Fruit fly (Drosophila melanogaster): ENCODE measurements around the gene CG33340.

- no peak for TF ChIP-seq CG8478 (optimal IDR thresholded peaks at IDR 0.05)
- TF ChIP-seq CTCF (optimal IDR thresholded peaks at IDR 0.05) = no peak
Observed at dm6 chr3R:24362838-24363237, at the start of gene CG33340.
